Worm (Caenorhabditis elegans) whole organism, L4 larva: ENCODE measurements around the gene R11D1.7.

Experiments used
- R02D3.7 ChIP-seq: fragments of 150-350 bp; sonication (generic microtip); optimal IDR thresholded peaks from 3 replicates; lab custom pipeline; 2014; ENCODE audit warnings: missing biosample characterization, missing genetic modification characterization
- ama-1 ChIP-seq: fragments of 150-350 bp; optimal IDR thresholded peaks from 2 replicates; lab custom pipeline; 2014; ENCODE audit warnings: inconsistent platforms, mixed read lengths
- ceh-62 ChIP-seq: sonication (generic microtip); optimal IDR thresholded peaks from 2 replicates; lab custom pipeline; 2017; ENCODE audit warnings: missing biosample characterization, missing genetic modification characterization
- dve-1 ChIP-seq: sonication (generic microtip); optimal IDR thresholded peaks from 2 replicates; lab custom pipeline; 2017; ENCODE audit warnings: antibody characterized with exemption, mild to moderate bottlenecking, missing genetic modification characterization, missing compliant biosample characterization; ENCODE audit not compliant: insufficient read depth
- hlh-30 ChIP-seq: sonication (generic microtip); optimal IDR thresholded peaks from 2 replicates; lab custom pipeline; 2017; ENCODE audit warnings: antibody characterized with exemption, mild to moderate bottlenecking, missing genetic modification characterization, missing compliant biosample characterization; ENCODE audit not compliant: insufficient read depth
- lin-1 ChIP-seq: fragments of 200-800 bp; sonication (Bioruptor generic); IDR thresholded peaks from 2 replicates; pipeline ENCODE4 v1.3.6; 2022; ENCODE audit warnings: missing genetic modification reagents, missing genetic modification characterization, missing compliant biosample characterization
- ztf-11 ChIP-seq: fragments of 150-350 bp; optimal IDR thresholded peaks from 2 replicates; lab custom pipeline; 2014; ENCODE audit warnings: missing biosample characterization, missing genetic modification characterization
- ztf-7 ChIP-seq: fragments of 150-350 bp; optimal IDR thresholded peaks from 2 replicates; lab custom pipeline; 2014; ENCODE audit warnings: missing biosample characterization, missing genetic modification characterization

- TF ChIP-seq ztf-7, result no peak
- TF ChIP-seq ceh-62 (tag; lab: Kevin White, UChicago), result no peak
- no peak for TF ChIP-seq ama-1 (lab: Kevin White, UChicago)
- TF ChIP-seq dve-1, result no peak
- TF ChIP-seq ztf-11, result no peak
- TF ChIP-seq R02D3.7 (tag; lab: Kevin White, UChicago), result no peak
- no peak for TF ChIP-seq lin-1 (GFP tag; lab: Robert Waterston, UW)
- no peak for TF ChIP-seq hlh-30
These were observed 41.1 kb downstream of the R11D1.7 start, which contains the start of gene F18E2.15 for ce11 chrV:12760913-12761312.
